Worm (Caenorhabditis elegans) whole organism, midembryonic: ENCODE data around the gene lge-1.

ENCODE experiments used
- flt-1 ChIP-seq: fragments of 200-800 bp; sonication (Bioruptor generic); IDR thresholded peaks from 2 replicates; pipeline ENCODE4 v1.3.6; 2022; ENCODE audit warnings: missing genetic modification characterization, missing compliant biosample characterization
- ref-1 ChIP-seq: fragments of 200-800 bp; sonication (Bioruptor generic); conservative IDR thresholded peaks from 2 replicates; pipeline ENCODE4 v1.3.6; 2022; ENCODE audit warnings: missing genetic modification reagents, missing genetic modification characterization, missing compliant biosample characterization
- ztf-29 ChIP-seq: fragments of 200-800 bp; sonication (Bioruptor generic); IDR thresholded peaks from 2 replicates; pipeline ENCODE4 v1.3.6; 2022; ENCODE audit warnings: missing genetic modification reagents, missing genetic modification characterization, missing compliant biosample characterization

- TF ChIP-seq flt-1 (GFP tag; lab: Robert Waterston, UW) (no peak), ref-1 (no peak), ztf-29 (no peak)
Measured at ce11 chrX:10927136-10927535, 39.2 kb upstream of the lge-1 start.
